Worm (Caenorhabditis elegans): Measurements from ENCODE around the gene ugt-64.

ugt-64 gene

DNA sequence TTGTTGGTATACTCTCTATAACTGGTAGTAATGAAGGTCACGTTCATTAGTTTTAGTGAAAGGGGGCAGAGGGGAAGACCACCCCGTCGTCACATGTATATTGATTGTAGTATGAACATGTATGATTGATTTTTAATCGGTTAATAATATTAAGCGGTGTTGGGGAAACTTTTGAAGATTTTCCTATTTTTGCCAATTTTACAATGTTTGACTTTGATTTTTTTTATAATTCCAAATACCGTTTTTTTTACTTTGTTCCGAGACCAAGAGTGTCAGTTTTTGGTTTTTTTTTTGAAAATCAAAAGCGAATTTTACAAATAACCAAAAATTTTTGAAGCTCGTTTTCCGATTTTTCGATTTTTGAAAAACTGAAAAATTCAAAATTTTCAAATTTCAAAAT lies 29.1 kb upstream of the ugt-64 start, which contains the start of gene nhr-221:
nhr-221 (minus strand) TSS at position 101 of the 400 bp plus-strand sequence.
- TF ChIP-seq tab-1 (GFP tag; IDR thresholded peaks at IDR 0.05) (no peak), ztf-23 (GFP tag; IDR thresholded peaks at IDR 0.05) (no peak), ztf-29 (GFP tag; IDR thresholded peaks at IDR 0.05) (no peak), flt-1 (GFP tag; IDR thresholded peaks at IDR 0.05) (no peak), klf-2 (GFP tag; conservative IDR thresholded peaks at IDR 0.05) (no peak), ref-1 (GFP tag; conservative IDR thresholded peaks at IDR 0.05) (no peak), med-1 (GFP tag; optimal IDR thresholded peaks at IDR 0.05; ENCODE audit: insufficient read depth) (no peak), cog-1 (tag; optimal IDR thresholded peaks at IDR 0.05) (no peak)

DNA sequence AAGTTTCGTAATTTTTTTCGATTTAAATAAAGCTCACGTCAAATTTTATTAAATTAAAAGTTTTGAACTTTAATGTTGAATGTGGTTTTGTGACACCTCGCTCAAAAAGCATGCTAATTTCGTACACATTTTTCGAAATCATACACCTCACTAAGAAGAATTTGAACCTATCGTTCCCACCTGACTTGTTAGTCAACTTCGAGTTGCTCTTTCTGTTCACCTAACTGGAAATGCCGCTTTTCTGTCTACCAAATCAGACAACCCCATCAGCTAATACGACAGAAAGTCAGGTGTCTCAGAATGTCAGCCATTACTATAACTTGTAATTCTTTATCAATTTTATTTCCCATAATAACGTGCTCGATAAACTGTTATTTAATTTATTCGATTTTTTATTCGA lies 24.3 kb upstream of the ugt-64 start, which contains the start of gene srbc-66:
srbc-66 (plus strand) TSS at position 301 of the 400 bp plus-strand sequence.
- TF ChIP-seq tab-1 (GFP tag; IDR thresholded peaks at IDR 0.05) = no peak

DNA sequence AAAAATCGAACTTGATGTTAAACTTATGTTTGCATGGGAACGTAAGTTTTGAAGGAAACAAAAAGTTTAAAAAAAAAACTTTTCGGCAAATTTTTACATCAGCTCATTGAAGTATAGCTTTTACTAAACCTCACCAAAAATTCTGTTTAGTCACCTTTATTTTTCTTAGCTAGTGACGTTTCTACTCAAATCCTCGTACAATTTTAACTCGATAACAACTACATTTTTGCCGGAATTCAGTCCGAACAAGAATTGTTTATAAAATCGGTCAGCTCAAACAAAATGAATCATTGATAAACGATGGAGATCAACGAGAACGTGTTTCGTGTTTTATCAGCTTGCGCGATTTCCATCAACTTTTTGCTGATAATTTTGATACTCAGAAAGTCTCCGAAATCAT lies 20.7 kb upstream of the ugt-64 start, which contains the start of gene str-260:
str-260 (plus strand) TSS at position 301 of the 400 bp plus-strand sequence.
- TF ChIP-seq cog-1 (tag; optimal IDR thresholded peaks at IDR 0.05) (no peak), flt-1 (GFP tag; IDR thresholded peaks at IDR 0.05) (no peak), klf-2 (GFP tag; conservative IDR thresholded peaks at IDR 0.05) (no peak), ztf-29 (GFP tag; IDR thresholded peaks at IDR 0.05) (no peak), ref-1 (GFP tag; conservative IDR thresholded peaks at IDR 0.05) (no peak), T22C8.4 (GFP tag; IDR thresholded peaks at IDR 0.05) (no peak), tab-1 (GFP tag; IDR thresholded peaks at IDR 0.05) (no peak), ztf-23 (GFP tag; IDR thresholded peaks at IDR 0.05) (no peak), med-1 (GFP tag; optimal IDR thresholded peaks at IDR 0.05; ENCODE audit: insufficient read depth) (no peak)

DNA sequence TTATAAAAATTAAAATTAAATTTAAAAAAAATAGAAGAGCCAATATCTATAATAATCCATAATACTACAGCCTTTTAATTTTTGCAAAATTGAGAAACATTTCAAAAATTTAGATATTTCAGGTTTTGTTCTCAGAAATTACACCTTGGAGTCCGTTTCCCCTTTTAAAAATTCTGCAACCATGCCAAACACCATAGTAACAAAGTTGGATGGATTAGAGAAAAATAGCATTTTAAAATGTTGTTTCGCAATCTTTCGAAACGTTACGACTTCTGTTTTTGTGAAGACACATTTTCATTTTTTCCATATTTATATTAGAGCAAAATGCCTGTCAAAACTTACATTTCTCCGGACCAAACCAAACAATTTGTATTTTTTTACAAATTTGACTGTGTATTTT lies 18.8 kb upstream of the ugt-64 start, which contains the start of gene T24A6.7:
T24A6.7 (plus strand) TSS at position 301 of the 400 bp plus-strand sequence.
- TF ChIP-seq flt-1 (GFP tag; IDR thresholded peaks at IDR 0.05) (no peak), cog-1 (tag; optimal IDR thresholded peaks at IDR 0.05) (no peak), ztf-29 (GFP tag; IDR thresholded peaks at IDR 0.05) (no peak), T22C8.4 (GFP tag; IDR thresholded peaks at IDR 0.05) (no peak), tab-1 (GFP tag; IDR thresholded peaks at IDR 0.05) (no peak), ztf-23 (GFP tag; IDR thresholded peaks at IDR 0.05) (no peak), klf-2 (GFP tag; conservative IDR thresholded peaks at IDR 0.05) (no peak), ref-1 (GFP tag; conservative IDR thresholded peaks at IDR 0.05) (no peak), med-1 (GFP tag; optimal IDR thresholded peaks at IDR 0.05; ENCODE audit: insufficient read depth) (no peak)

DNA sequence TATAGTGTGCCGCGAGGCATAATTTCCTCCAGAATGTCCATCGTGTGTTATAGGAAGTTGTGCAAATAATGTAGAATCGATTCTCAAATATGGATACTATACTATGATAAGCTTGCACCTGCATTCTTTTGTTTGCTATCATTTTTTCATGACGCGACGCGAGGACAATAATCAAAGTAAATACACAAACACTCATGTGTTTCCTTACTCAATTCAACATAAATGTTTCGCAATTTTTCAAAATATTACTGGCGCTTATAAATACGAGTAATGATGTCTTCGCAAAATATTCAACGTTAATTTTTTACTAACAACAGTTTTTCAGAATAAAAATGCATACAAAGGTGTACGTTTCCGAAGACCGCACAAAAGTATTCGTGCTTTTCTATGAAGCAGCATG lies 17.1 kb upstream of the ugt-64 start, which contains the start of gene irg-1:
irg-1 (plus strand) TSS at position 326 of the 400 bp plus-strand sequence.
- TF ChIP-seq ref-1 (GFP tag; conservative IDR thresholded peaks at IDR 0.05) (no peak), flt-1 (GFP tag; IDR thresholded peaks at IDR 0.05) (no peak), klf-2 (GFP tag; conservative IDR thresholded peaks at IDR 0.05) (no peak), T22C8.4 (GFP tag; IDR thresholded peaks at IDR 0.05) (no peak), med-1 (GFP tag; optimal IDR thresholded peaks at IDR 0.05; ENCODE audit: insufficient read depth) (no peak), tab-1 (GFP tag; IDR thresholded peaks at IDR 0.05) (no peak), ztf-29 (GFP tag; IDR thresholded peaks at IDR 0.05) (no peak), ztf-23 (GFP tag; IDR thresholded peaks at IDR 0.05) (no peak), cog-1 (tag; optimal IDR thresholded peaks at IDR 0.05) (no peak)

DNA sequence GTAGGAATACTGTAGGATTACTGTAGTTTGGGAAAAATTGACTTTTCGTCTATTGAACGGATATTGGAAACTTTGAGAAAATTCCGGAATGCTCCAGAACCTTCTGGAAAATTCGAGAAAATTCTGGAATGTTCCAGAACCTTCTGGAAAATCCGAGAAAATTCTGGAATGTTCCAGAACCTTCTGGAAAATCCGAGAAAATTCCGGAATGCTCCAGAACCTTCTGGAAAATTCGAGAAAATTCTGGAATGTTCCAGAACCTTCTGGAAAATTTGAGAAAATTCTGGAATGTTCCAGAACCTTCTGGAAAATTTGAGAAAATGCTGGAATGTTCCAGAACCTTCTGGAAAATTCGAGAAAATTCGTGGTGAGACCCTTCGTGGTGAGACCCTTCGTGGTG lies 14.3 kb upstream of the ugt-64 start:
- TF ChIP-seq flt-1 (GFP tag; IDR thresholded peaks at IDR 0.05) = peak; percentile 65; the same call in 1 of the 2 replicates

DNA sequence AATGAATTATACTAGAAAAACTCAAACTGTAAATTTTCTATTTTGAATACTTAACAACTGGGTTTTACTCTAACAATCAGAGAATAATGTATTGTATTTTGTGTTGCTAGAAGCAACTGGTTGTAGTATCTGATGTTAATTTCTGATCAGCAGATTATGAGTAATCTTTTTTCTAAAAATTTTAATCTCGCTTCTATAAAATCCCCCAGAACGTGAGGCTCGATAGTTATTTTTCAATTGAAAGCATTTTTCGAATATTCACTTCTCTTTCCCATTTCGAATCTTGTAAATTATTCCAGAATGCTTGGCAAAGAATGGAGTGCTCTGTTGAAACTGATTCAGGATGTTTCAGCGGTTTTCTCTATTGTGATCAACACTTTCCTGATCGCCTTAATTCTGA lies 11.7 kb upstream of the ugt-64 start, which contains the start of gene str-227:
str-227 (plus strand) TSS at position 301 of the 400 bp plus-strand sequence.
- TF ChIP-seq flt-1 (GFP tag; IDR thresholded peaks at IDR 0.05) = no peak
- no peak for TF ChIP-seq klf-2 (GFP tag; conservative IDR thresholded peaks at IDR 0.05)
- no peak for TF ChIP-seq cog-1 (tag; optimal IDR thresholded peaks at IDR 0.05)
- no peak for TF ChIP-seq med-1 (GFP tag; optimal IDR thresholded peaks at IDR 0.05; ENCODE audit: insufficient read depth)
- TF ChIP-seq T22C8.4 (GFP tag; IDR thresholded peaks at IDR 0.05) = no peak
- no peak for TF ChIP-seq ztf-23 (GFP tag; IDR thresholded peaks at IDR 0.05)
- no peak for TF ChIP-seq tab-1 (GFP tag; IDR thresholded peaks at IDR 0.05)
- no peak for TF ChIP-seq ref-1 (GFP tag; conservative IDR thresholded peaks at IDR 0.05)
- no peak for TF ChIP-seq ztf-29 (GFP tag; IDR thresholded peaks at IDR 0.05)

DNA sequence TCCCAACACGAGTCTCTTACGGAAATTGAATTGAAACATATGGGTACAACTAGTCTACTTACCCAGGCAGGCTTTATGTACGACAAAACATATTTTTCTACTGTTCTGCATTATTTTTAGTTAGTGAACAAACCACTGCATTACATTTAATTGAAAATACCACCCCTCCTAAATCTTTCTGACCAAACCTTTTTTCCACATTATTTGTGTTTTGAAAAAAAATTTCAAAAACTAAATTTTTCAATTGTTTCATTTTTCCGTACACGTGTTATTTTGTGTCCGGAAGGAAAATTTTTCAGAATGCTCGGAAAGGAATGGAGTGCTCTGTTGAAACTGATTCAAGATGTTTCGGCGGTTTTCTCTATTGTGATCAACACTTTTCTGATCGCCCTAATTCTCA lies 6.2 kb upstream of the ugt-64 start, which contains the start of gene str-226:
str-226 (plus strand) TSS at position 301 of the 400 bp plus-strand sequence.
- no peak for TF ChIP-seq ztf-23 (GFP tag; IDR thresholded peaks at IDR 0.05)
- no peak for TF ChIP-seq ref-1 (GFP tag; conservative IDR thresholded peaks at IDR 0.05)
- no peak for TF ChIP-seq tab-1 (GFP tag; IDR thresholded peaks at IDR 0.05)
- TF ChIP-seq T22C8.4 (GFP tag; IDR thresholded peaks at IDR 0.05) = no peak
- TF ChIP-seq ztf-29 (GFP tag; IDR thresholded peaks at IDR 0.05) = no peak
- TF ChIP-seq cog-1 (tag; optimal IDR thresholded peaks at IDR 0.05) = no peak
- no peak for TF ChIP-seq flt-1 (GFP tag; IDR thresholded peaks at IDR 0.05)
- no peak for TF ChIP-seq med-1 (GFP tag; optimal IDR thresholded peaks at IDR 0.05; ENCODE audit: insufficient read depth)
- no peak for TF ChIP-seq klf-2 (GFP tag; conservative IDR thresholded peaks at IDR 0.05)

DNA sequence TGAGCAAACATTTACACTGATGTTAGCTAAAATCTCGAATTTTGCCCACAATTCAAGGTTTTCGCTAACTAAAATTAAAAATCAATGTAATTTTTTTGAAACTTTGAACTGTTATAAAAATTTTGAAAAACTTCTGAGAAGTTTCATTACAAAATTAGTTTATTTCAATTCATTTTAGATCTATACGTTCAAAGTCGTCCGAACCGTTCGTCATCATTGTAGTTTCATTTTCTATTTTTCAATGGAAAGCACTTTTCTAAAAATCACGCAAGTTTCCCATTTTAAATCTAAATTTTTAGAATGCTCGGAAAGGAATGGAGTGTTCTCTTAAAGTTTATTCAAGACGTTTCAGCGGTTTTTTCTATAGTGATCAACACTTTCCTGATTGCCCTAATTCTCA lies 3.7 kb upstream of the ugt-64 start, which contains the start of gene str-228:
str-228 (plus strand) TSS at position 301 of the 400 bp plus-strand sequence.
- no peak for TF ChIP-seq ztf-23 (GFP tag; IDR thresholded peaks at IDR 0.05)
- no peak for TF ChIP-seq ref-1 (GFP tag; conservative IDR thresholded peaks at IDR 0.05)
- no peak for TF ChIP-seq flt-1 (GFP tag; IDR thresholded peaks at IDR 0.05)
- no peak for TF ChIP-seq tab-1 (GFP tag; IDR thresholded peaks at IDR 0.05)
- no peak for TF ChIP-seq ztf-29 (GFP tag; IDR thresholded peaks at IDR 0.05)
- no peak for TF ChIP-seq klf-2 (GFP tag; conservative IDR thresholded peaks at IDR 0.05)
- TF ChIP-seq T22C8.4 (GFP tag; IDR thresholded peaks at IDR 0.05) = no peak
- no peak for TF ChIP-seq med-1 (GFP tag; optimal IDR thresholded peaks at IDR 0.05; ENCODE audit: insufficient read depth)
- no peak for TF ChIP-seq cog-1 (tag; optimal IDR thresholded peaks at IDR 0.05)

DNA sequence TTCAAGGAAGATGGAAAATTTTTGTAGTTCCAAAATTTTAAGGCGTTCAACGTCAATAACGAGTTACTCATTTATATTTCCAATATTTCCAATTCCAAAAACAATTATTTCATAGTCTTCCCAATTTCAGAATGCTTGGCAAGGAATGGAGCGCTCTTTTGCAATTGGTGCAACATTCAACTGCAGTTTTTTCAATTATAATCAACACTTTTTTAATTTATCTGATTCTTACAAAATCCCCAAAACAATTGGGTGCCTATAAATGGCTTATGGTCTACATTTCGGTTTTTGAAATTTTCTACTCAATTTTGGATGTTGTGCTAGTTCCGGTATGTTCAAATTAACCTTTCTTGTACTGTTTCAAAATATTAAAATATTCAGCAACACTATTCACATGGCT lies 1.5 kb upstream of the ugt-64 start, which contains the start of gene str-225:
str-225 (plus strand) TSS at position 132 of the 400 bp plus-strand sequence.
- no peak for TF ChIP-seq klf-2 (GFP tag; conservative IDR thresholded peaks at IDR 0.05)
- TF ChIP-seq tab-1 (GFP tag; IDR thresholded peaks at IDR 0.05) = no peak
- TF ChIP-seq cog-1 (tag; optimal IDR thresholded peaks at IDR 0.05) = no peak

Data from whole organism, midembryonic.